Worm (Caenorhabditis elegans): ENCODE measurements around the gene srxa-11.

The srxa-11 gene

DNA sequence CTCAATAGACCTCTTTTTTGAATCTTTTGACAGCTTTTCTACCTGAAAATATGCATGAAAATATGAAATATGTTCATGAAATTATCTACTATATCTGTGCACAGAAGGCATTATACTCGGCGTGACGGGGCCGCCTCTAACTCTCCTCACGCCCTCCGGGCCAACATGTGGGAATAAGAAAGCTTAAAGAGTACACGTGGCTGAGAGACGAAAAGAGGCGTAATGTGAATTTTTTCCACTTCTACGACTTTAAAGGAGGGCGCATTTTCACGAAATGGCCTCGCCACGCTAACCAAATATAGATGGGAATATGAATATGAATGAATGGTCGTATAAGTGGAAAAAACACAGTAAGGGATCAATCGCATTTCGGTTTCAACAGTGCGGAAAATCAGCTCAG lies 33.7 kb downstream of the srxa-11 start:
- no peak for TF ChIP-seq lin-13 (GFP tag; optimal IDR thresholded peaks at IDR 0.05)
- TF ChIP-seq nhr-11 (tag; optimal IDR thresholded peaks at IDR 0.05): no peak
- TF ChIP-seq crh-2 (tag; optimal IDR thresholded peaks at IDR 0.05): no peak
- TF ChIP-seq elt-3 (tag; optimal IDR thresholded peaks at IDR 0.05): no peak
- no peak for TF ChIP-seq sma-9 (GFP tag; optimal IDR thresholded peaks at IDR 0.05)
- no peak for TF ChIP-seq sma-9 (tag; optimal IDR thresholded peaks at IDR 0.05)
- TF ChIP-seq nhr-10 (tag; optimal IDR thresholded peaks at IDR 0.05): no peak
- no peak for TF ChIP-seq C34F6.9 (tag; optimal IDR thresholded peaks at IDR 0.05)
- TF ChIP-seq fos-1 (tag; optimal IDR thresholded peaks at IDR 0.05): no peak
- no peak for TF ChIP-seq nhr-23 (tag; optimal IDR thresholded peaks at IDR 0.05)
- no peak for TF ChIP-seq gmeb-1 (tag; optimal IDR thresholded peaks at IDR 0.05)
- TF ChIP-seq nhr-25 (tag; optimal IDR thresholded peaks at IDR 0.05): no peak
- no peak for TF ChIP-seq R02D3.7 (tag; optimal IDR thresholded peaks at IDR 0.05)
- no peak for TF ChIP-seq ceh-16 (tag; optimal IDR thresholded peaks at IDR 0.05)
- TF ChIP-seq nhr-77 (tag; optimal IDR thresholded peaks at IDR 0.05): no peak
- no peak for TF ChIP-seq mdl-1 (tag; optimal IDR thresholded peaks at IDR 0.05)
- TF ChIP-seq alr-1 (tag; optimal IDR thresholded peaks at IDR 0.05): no peak
- no peak for TF ChIP-seq nhr-21 (tag; optimal IDR thresholded peaks at IDR 0.05)
- no peak for TF ChIP-seq unc-39 (tag; optimal IDR thresholded peaks at IDR 0.05)
- no peak for TF ChIP-seq nhr-237 (tag; optimal IDR thresholded peaks at IDR 0.05)
- no peak for TF ChIP-seq lsy-2 (tag; optimal IDR thresholded peaks at IDR 0.05)

DNA sequence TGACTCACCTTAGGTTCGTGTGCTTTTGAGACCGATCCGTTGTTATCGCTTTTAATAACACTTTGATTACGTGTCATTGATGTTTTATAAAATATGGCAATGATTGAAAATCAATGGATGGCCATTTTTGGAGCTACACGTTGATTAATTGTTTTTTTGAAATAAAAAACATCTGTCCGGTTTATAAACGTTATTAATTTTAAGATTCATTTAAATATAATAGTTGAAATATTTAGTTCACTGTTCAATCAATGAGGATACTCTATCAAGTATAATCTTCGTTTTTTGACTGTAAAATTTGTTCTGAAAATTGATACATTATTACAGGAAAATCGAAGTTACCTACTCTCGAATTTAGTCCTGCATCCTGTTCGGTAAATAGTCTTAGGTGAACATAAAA lies 34.3 kb downstream of the srxa-11 start, which contains the start of gene R10D12.10:
Gene R10D12.10, minus strand, starts transcription at position 101 of the 400 bp plus-strand sequence.
- no peak for TF ChIP-seq mdl-1 (tag; optimal IDR thresholded peaks at IDR 0.05)
- no peak for TF ChIP-seq alr-1 (tag; optimal IDR thresholded peaks at IDR 0.05)
- no peak for TF ChIP-seq unc-55 (GFP tag; optimal IDR thresholded peaks at IDR 0.05)
- no peak for TF ChIP-seq nhr-10 (tag; optimal IDR thresholded peaks at IDR 0.05)
- no peak for TF ChIP-seq ceh-16 (tag; optimal IDR thresholded peaks at IDR 0.05)
- no peak for TF ChIP-seq aly-2 (tag; optimal IDR thresholded peaks at IDR 0.05)
- no peak for TF ChIP-seq lsy-2 (tag; optimal IDR thresholded peaks at IDR 0.05)
- no peak for TF ChIP-seq mab-5 (tag; optimal IDR thresholded peaks at IDR 0.05)
- TF ChIP-seq nhr-25 (tag; optimal IDR thresholded peaks at IDR 0.05): no peak
- no peak for TF ChIP-seq nhr-237 (tag; optimal IDR thresholded peaks at IDR 0.05)
- no peak for TF ChIP-seq C34F6.9 (tag; optimal IDR thresholded peaks at IDR 0.05)
- TF ChIP-seq lin-39 (tag; optimal IDR thresholded peaks at IDR 0.05): no peak
- no peak for TF ChIP-seq ama-1 (optimal IDR thresholded peaks at IDR 0.05)
- TF ChIP-seq lin-13 (GFP tag; optimal IDR thresholded peaks at IDR 0.05): no peak
- no peak for TF ChIP-seq R02D3.7 (tag; optimal IDR thresholded peaks at IDR 0.05)

DNA sequence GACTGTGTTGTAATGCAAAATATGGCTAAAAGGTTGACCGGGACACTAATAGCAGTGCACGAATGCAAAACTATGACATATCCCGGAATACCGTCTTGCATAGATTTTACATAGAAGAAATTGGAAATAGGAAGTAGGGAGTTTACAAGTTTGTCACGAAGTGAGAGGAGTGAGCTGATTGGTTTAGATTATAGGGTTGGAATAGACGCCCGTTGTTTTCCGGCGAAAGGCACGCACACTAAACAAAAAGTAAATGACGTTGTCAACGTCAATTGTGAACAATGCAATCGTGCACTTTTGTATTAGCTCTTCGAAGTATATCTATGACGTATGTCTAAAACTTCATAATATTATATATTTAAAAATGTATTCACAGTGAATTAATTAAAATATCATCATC lies 37.0 kb downstream of the srxa-11 start, which contains the start of gene srh-24:
Gene srh-24, minus strand, starts transcription at position 101 of the 400 bp plus-strand sequence.
- TF ChIP-seq alr-1 (tag; optimal IDR thresholded peaks at IDR 0.05): no peak
- TF ChIP-seq nhr-21 (tag; optimal IDR thresholded peaks at IDR 0.05): no peak
- no peak for TF ChIP-seq lin-11 (tag; optimal IDR thresholded peaks at IDR 0.05)
- TF ChIP-seq unc-55 (GFP tag; optimal IDR thresholded peaks at IDR 0.05): no peak
- no peak for TF ChIP-seq ceh-16 (tag; optimal IDR thresholded peaks at IDR 0.05)
- TF ChIP-seq nhr-11 (tag; optimal IDR thresholded peaks at IDR 0.05): no peak
- TF ChIP-seq C34F6.9 (tag; optimal IDR thresholded peaks at IDR 0.05): no peak
- no peak for TF ChIP-seq ZK546.5 (tag; optimal IDR thresholded peaks at IDR 0.05)
- no peak for TF ChIP-seq nhr-23 (tag; optimal IDR thresholded peaks at IDR 0.05)
- TF ChIP-seq sma-3 (GFP tag; optimal IDR thresholded peaks at IDR 0.05): no peak
- TF ChIP-seq zag-1 (tag; optimal IDR thresholded peaks at IDR 0.05): no peak
- TF ChIP-seq egl-27 (tag; optimal IDR thresholded peaks at IDR 0.05): no peak
- TF ChIP-seq crh-2 (tag; optimal IDR thresholded peaks at IDR 0.05): no peak

DNA sequence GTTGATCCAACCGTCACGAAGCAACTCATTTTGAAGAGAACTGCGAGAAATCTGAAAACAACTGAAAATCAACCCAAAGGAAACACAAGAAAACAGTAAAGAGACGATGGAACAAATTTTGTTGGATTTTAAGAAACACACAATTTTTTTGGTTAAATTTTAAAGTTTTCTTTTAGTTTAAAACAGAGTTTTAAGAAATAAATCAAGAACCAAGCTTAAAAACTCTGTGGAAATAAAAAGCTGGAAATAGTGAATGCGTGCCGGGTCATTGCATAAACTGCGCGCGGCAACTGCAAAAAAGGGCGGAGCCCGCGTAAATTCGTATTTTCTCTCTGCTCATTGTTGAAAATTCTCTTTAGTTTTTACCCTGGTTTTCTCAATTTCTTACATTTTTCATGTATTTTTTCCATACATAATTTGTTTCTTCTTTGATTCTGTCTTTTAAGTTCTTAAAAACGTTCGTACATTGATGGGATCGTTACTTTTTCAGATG lies 38.0 kb downstream of the srxa-11 start, which contains the start of the genes algn-13 and R10D12.13:
Gene algn-13, minus strand, starts transcription at position 51 of the 493 bp plus-strand sequence.
Gene R10D12.13, plus strand, starts transcription at position 491 of the 493 bp plus-strand sequence.
- TF ChIP-seq lin-13 (GFP tag; optimal IDR thresholded peaks at IDR 0.05): peak; percentile 52
- no peak for TF ChIP-seq skn-1 (tag; optimal IDR thresholded peaks at IDR 0.05)
- no peak for TF ChIP-seq mbf-1 (tag; optimal IDR thresholded peaks at IDR 0.05)
- peak; percentile 56 for TF ChIP-seq mab-5 (tag; optimal IDR thresholded peaks at IDR 0.05)
- TF ChIP-seq nhr-129 (tag; optimal IDR thresholded peaks at IDR 0.05): peak; percentile 55
- no peak for TF ChIP-seq unc-39 (tag; optimal IDR thresholded peaks at IDR 0.05)
- TF ChIP-seq fos-1 (tag; optimal IDR thresholded peaks at IDR 0.05): no peak
- TF ChIP-seq elt-1 (tag; optimal IDR thresholded peaks at IDR 0.05): no peak
- TF ChIP-seq sma-9 (GFP tag; optimal IDR thresholded peaks at IDR 0.05): peak; percentile 70
- TF ChIP-seq sma-9 (tag; optimal IDR thresholded peaks at IDR 0.05): no peak
- no peak for TF ChIP-seq lin-39 (tag; optimal IDR thresholded peaks at IDR 0.05)
- TF ChIP-seq peb-1 (tag; optimal IDR thresholded peaks at IDR 0.05): no peak
- no peak for TF ChIP-seq ceh-16 (tag; optimal IDR thresholded peaks at IDR 0.05)
- TF ChIP-seq ceh-82 (tag; optimal IDR thresholded peaks at IDR 0.05): no peak
- TF ChIP-seq mdl-1 (tag; optimal IDR thresholded peaks at IDR 0.05): no peak
- no peak for TF ChIP-seq ztf-11 (tag; optimal IDR thresholded peaks at IDR 0.05)
- peak; percentile 64 for TF ChIP-seq F13H6.1 (tag; optimal IDR thresholded peaks at IDR 0.05)
- TF ChIP-seq lsy-2 (tag; optimal IDR thresholded peaks at IDR 0.05): peak in 1 of 2 experiments; percentile 70
- TF ChIP-seq elt-3 (tag; optimal IDR thresholded peaks at IDR 0.05): no peak
- TF ChIP-seq unc-62 (GFP tag; optimal IDR thresholded peaks at IDR 0.05): no peak
- peak; percentile 48 for TF ChIP-seq sma-3 (GFP tag; optimal IDR thresholded peaks at IDR 0.05)
- peak; percentile 30 for TF ChIP-seq snpc-4 (tag; optimal IDR thresholded peaks at IDR 0.05)
- no peak for TF ChIP-seq nhr-23 (tag; optimal IDR thresholded peaks at IDR 0.05)
- TF ChIP-seq nhr-12 (tag; optimal IDR thresholded peaks at IDR 0.05): no peak
- no peak for TF ChIP-seq nhr-237 (tag; optimal IDR thresholded peaks at IDR 0.05)
- TF ChIP-seq C34F6.9 (tag; optimal IDR thresholded peaks at IDR 0.05): peak; percentile 37
- no peak for TF ChIP-seq Y55F3AM.14 (GFP tag; optimal IDR thresholded peaks at IDR 0.05)
- peak; percentile 74 for TF ChIP-seq gmeb-1 (tag; optimal IDR thresholded peaks at IDR 0.05)
- no peak for TF ChIP-seq ztf-1 (GFP tag; conservative IDR thresholded peaks at IDR 0.05)
- TF ChIP-seq nhr-10 (tag; optimal IDR thresholded peaks at IDR 0.05): no peak
- TF ChIP-seq crh-2 (tag; optimal IDR thresholded peaks at IDR 0.05): no peak
- TF ChIP-seq ama-1 (optimal IDR thresholded peaks at IDR 0.05): no peak
- no peak for TF ChIP-seq aly-2 (tag; optimal IDR thresholded peaks at IDR 0.05)
- TF ChIP-seq nhr-11 (tag; optimal IDR thresholded peaks at IDR 0.05): no peak

Measured in whole organism, L2 larva.